Worm (Caenorhabditis elegans): Measurements from ENCODE around the gene rol-3.

ce11 chrV:8190430-8190829 is 47.8 kb downstream of the rol-3 start, which contains the start of gene F20D6.1:
- TF ChIP-seq unc-62 (GFP tag; optimal IDR thresholded peaks at IDR 0.05) (no peak), nhr-12 (tag; optimal IDR thresholded peaks at IDR 0.05) (no peak), egl-27 (tag; optimal IDR thresholded peaks at IDR 0.05) (no peak), nhr-11 (tag; optimal IDR thresholded peaks at IDR 0.05) (no peak), snpc-4 (tag; optimal IDR thresholded peaks at IDR 0.05) (no peak), mdl-1 (tag; optimal IDR thresholded peaks at IDR 0.05) (no peak), unc-39 (tag; optimal IDR thresholded peaks at IDR 0.05) (no peak), elt-1 (tag; optimal IDR thresholded peaks at IDR 0.05) (no peak), C34F6.9 (tag; optimal IDR thresholded peaks at IDR 0.05) (no peak), aly-2 (tag; optimal IDR thresholded peaks at IDR 0.05) (no peak), blmp-1 (tag; optimal IDR thresholded peaks at IDR 0.05; ENCODE audit: insufficient read depth) (no peak), lin-13 (GFP tag; optimal IDR thresholded peaks at IDR 0.05) (no peak), skn-1 (tag; optimal IDR thresholded peaks at IDR 0.05) (no peak), unc-55 (GFP tag; optimal IDR thresholded peaks at IDR 0.05) (no peak)

Data from whole organism, L2 larva.